Fruit fly (Drosophila melanogaster) whole organism, prepupa: ENCODE data around the gene CG46311.

Experiments
- Blimp-1 ChIP-seq: fragments of 200-800 bp; sonication (Bioruptor generic); optimal IDR thresholded peaks from 3 replicates; lab custom pipeline; 2017; ENCODE audit warnings: missing biosample characterization, missing genetic modification characterization, mild to moderate bottlenecking, moderate library complexity, missing genetic modification reagents
- CG10631 ChIP-seq: fragments of 200-800 bp; sonication (Bioruptor generic); optimal IDR thresholded peaks from 2 replicates; lab custom pipeline; 2016; ENCODE audit warnings: missing biosample characterization, missing genetic modification characterization
- CG10669 ChIP-seq: fragments of 200-800 bp; sonication (Bioruptor generic); optimal IDR thresholded peaks from 3 replicates; lab custom pipeline; 2018; ENCODE audit warnings: missing biosample characterization, mild to moderate bottlenecking, missing genetic modification characterization, moderate library complexity
- CG11294 ChIP-seq: fragments of 200-800 bp; sonication (Bioruptor generic); IDR thresholded peaks from 2 replicates; pipeline ENCODE4 v1.3.6; 2022; ENCODE audit warnings: missing biosample characterization, missing genetic modification characterization
- CG11762 ChIP-seq: fragments of 200-800 bp; sonication (Bioruptor generic); optimal IDR thresholded peaks from 3 replicates; lab custom pipeline; 2016; ENCODE audit warnings: missing biosample characterization, missing genetic modification characterization; ENCODE audit not compliant: insufficient read depth
- CG11902 ChIP-seq: fragments of 200-800 bp; sonication (Bioruptor generic); optimal IDR thresholded peaks from 3 replicates; lab custom pipeline; 2016; ENCODE audit warnings: missing biosample characterization, missing genetic modification characterization
- CG15336 ChIP-seq: fragments of 200-800 bp; sonication (Bioruptor generic); IDR thresholded peaks from 2 replicates; pipeline ENCODE4 v1.3.6; 2022; ENCODE audit warnings: missing biosample characterization, missing genetic modification characterization
- CG1621 ChIP-seq: fragments of 200-800 bp; sonication (Bioruptor generic); optimal IDR thresholded peaks from 3 replicates; lab custom pipeline; 2018; ENCODE audit warnings: missing biosample characterization, mild to moderate bottlenecking, missing genetic modification characterization
- CG16779 ChIP-seq: fragments of 200-800 bp; sonication (Bioruptor generic); optimal IDR thresholded peaks from 3 replicates; lab custom pipeline; 2017; ENCODE audit warnings: missing biosample characterization, mild to moderate bottlenecking, missing genetic modification characterization
- CG3032 ChIP-seq: fragments of 200-800 bp; optimal IDR thresholded peaks from 2 replicates; lab custom pipeline; 2019; ENCODE audit warnings: missing biosample characterization, mild to moderate bottlenecking, missing genetic modification characterization, moderate library complexity
- CG31627 ChIP-seq: fragments of 200-800 bp; sonication (Bioruptor generic); optimal IDR thresholded peaks from 3 replicates; lab custom pipeline; 2016; ENCODE audit warnings: missing biosample characterization, missing genetic modification characterization
- CG34406 ChIP-seq: fragments of 200-800 bp; sonication (Bioruptor generic); optimal IDR thresholded peaks from 3 replicates; lab custom pipeline; 2016; ENCODE audit warnings: missing biosample characterization, missing genetic modification characterization
- CG6163 ChIP-seq: fragments of 200-800 bp; sonication (Bioruptor generic); IDR thresholded peaks from 3 replicates; pipeline ENCODE4 v1.3.6; 2022; ENCODE audit warnings: missing biosample characterization, missing genetic modification characterization
- CG6276 ChIP-seq: fragments of 200-800 bp; sonication (Bioruptor generic); optimal IDR thresholded peaks from 2 replicates; lab custom pipeline; 2017; ENCODE audit warnings: missing biosample characterization, mild to moderate bottlenecking, missing genetic modification characterization
- CG6808 ChIP-seq: fragments of 200-800 bp; sonication (Bioruptor generic); optimal IDR thresholded peaks from 3 replicates; lab custom pipeline; 2017; ENCODE audit warnings: missing biosample characterization, missing genetic modification characterization, mild to moderate bottlenecking, moderate library complexity, missing genetic modification reagents
- CG6854 ChIP-seq: fragments of 200-800 bp; sonication (Bioruptor generic); optimal IDR thresholded peaks from 2 replicates; lab custom pipeline; 2017; ENCODE audit warnings: missing biosample characterization, mild to moderate bottlenecking, missing genetic modification characterization
- CG7368 ChIP-seq: fragments of 200-800 bp; sonication (Bioruptor generic); optimal IDR thresholded peaks from 3 replicates; lab custom pipeline; 2016; ENCODE audit warnings: missing biosample characterization, missing genetic modification characterization
- CG8119 ChIP-seq: fragments of 200-800 bp; sonication (Bioruptor generic); IDR thresholded peaks from 3 replicates; pipeline ENCODE4 v1.3.6; 2022; ENCODE audit warnings: missing biosample characterization, missing genetic modification characterization
- CG8319 ChIP-seq: fragments of 200-800 bp; sonication (Bioruptor generic); optimal IDR thresholded peaks from 3 replicates; lab custom pipeline; 2016; ENCODE audit warnings: missing biosample characterization, missing genetic modification characterization
- CG8632 ChIP-seq: fragments of 200-800 bp; sonication (Bioruptor generic); optimal IDR thresholded peaks from 3 replicates; lab custom pipeline; 2016; ENCODE audit warnings: missing biosample characterization, missing genetic modification characterization
- CG9139 ChIP-seq: fragments of 200-800 bp; sonication (Bioruptor generic); optimal IDR thresholded peaks from 3 replicates; lab custom pipeline; 2017; ENCODE audit warnings: missing biosample characterization, mild to moderate bottlenecking, missing genetic modification characterization
- Eip78C ChIP-seq: fragments of 200-800 bp; sonication (Bioruptor generic); peaks from one replicate; lab custom pipeline; 2016; ENCODE audit warnings: missing biosample characterization, missing genetic modification characterization
- Eip93F ChIP-seq: fragments of 200-800 bp; sonication (Bioruptor generic); optimal IDR thresholded peaks from 2 replicates; lab custom pipeline; 2016; ENCODE audit warnings: missing biosample characterization, mild to moderate bottlenecking, missing genetic modification characterization
- Ets21C ChIP-seq: fragments of 200-800 bp; sonication (Bioruptor generic); optimal IDR thresholded peaks from 3 replicates; lab custom pipeline; 2016; ENCODE audit warnings: missing biosample characterization, missing genetic modification characterization
- Ets96B ChIP-seq: fragments of 200-800 bp; optimal IDR thresholded peaks from 2 replicates; lab custom pipeline; 2019; ENCODE audit warnings: missing biosample characterization, mild to moderate bottlenecking, missing genetic modification characterization, moderate library complexity
- Gug ChIP-seq: fragments of 200-800 bp; sonication (Bioruptor generic); IDR thresholded peaks from 2 replicates; pipeline ENCODE4 v1.3.6; 2022; ENCODE audit warnings: missing biosample characterization, missing genetic modification characterization
- Hr38 ChIP-seq: sonication (Bioruptor generic); optimal IDR thresholded peaks from 2 replicates; lab custom pipeline; 2016; ENCODE audit warnings: missing biosample characterization, missing genetic modification characterization
- Hr39 ChIP-seq: fragments of 200-800 bp; sonication (Bioruptor generic); optimal IDR thresholded peaks from 2 replicates; lab custom pipeline; 2016; ENCODE audit warnings: missing biosample characterization, missing genetic modification characterization
- Hr4 ChIP-seq: fragments of 200-800 bp; sonication (Bioruptor generic); optimal IDR thresholded peaks from 3 replicates; lab custom pipeline; 2016; ENCODE audit warnings: missing biosample characterization, missing genetic modification characterization
- Lpt ChIP-seq: fragments of 200-800 bp; sonication (Bioruptor generic); optimal IDR thresholded peaks from 3 replicates; lab custom pipeline; 2016; ENCODE audit warnings: missing biosample characterization, missing genetic modification characterization
- Met ChIP-seq: fragments of 200-800 bp; sonication (Bioruptor generic); optimal IDR thresholded peaks from 3 replicates; lab custom pipeline; 2016; ENCODE audit warnings: missing biosample characterization, missing genetic modification characterization
- OdsH ChIP-seq: fragments of 200-800 bp; sonication (Bioruptor generic); optimal IDR thresholded peaks from 3 replicates; lab custom pipeline; 2016; ENCODE audit warnings: missing biosample characterization, missing genetic modification characterization
- Smox ChIP-seq: fragments of 200-800 bp; sonication (Bioruptor generic); optimal IDR thresholded peaks from 3 replicates; lab custom pipeline; 2016; ENCODE audit warnings: missing biosample characterization, missing genetic modification characterization
- Sox102F ChIP-seq: fragments of 200-800 bp; sonication (Bioruptor generic); optimal IDR thresholded peaks from 2 replicates; lab custom pipeline; 2016; ENCODE audit warnings: missing biosample characterization, mild to moderate bottlenecking, missing genetic modification characterization
- Sox14 ChIP-seq: fragments of 200-800 bp; sonication (Bioruptor generic); optimal IDR thresholded peaks from 3 replicates; lab custom pipeline; 2016; ENCODE audit warnings: missing biosample characterization, missing genetic modification characterization
- Sox15 ChIP-seq: fragments of 200-800 bp; sonication (Bioruptor generic); optimal IDR thresholded peaks from 3 replicates; lab custom pipeline; 2016; ENCODE audit warnings: missing biosample characterization, missing genetic modification characterization
- achi ChIP-seq: fragments of 200-800 bp; sonication (Bioruptor generic); optimal IDR thresholded peaks from 3 replicates; lab custom pipeline; 2016; ENCODE audit warnings: missing biosample characterization, missing genetic modification characterization
- dac ChIP-seq: fragments of 200-800 bp; sonication (Bioruptor generic); optimal IDR thresholded peaks from 2 replicates; lab custom pipeline; 2017; ENCODE audit warnings: missing biosample characterization, mild to moderate bottlenecking, missing genetic modification characterization
- dsx ChIP-seq: fragments of 200-800 bp; optimal IDR thresholded peaks from 3 replicates; lab custom pipeline; 2019; ENCODE audit warnings: missing biosample characterization, mild to moderate bottlenecking, missing genetic modification characterization, moderate library complexity; ENCODE audit not compliant: poor library complexity, severe bottlenecking
- eg ChIP-seq: fragments of 200-800 bp; sonication (Bioruptor generic); IDR thresholded peaks from 3 replicates; pipeline ENCODE4 v1.3.6; 2022; ENCODE audit warnings: missing biosample characterization, missing genetic modification characterization
- esn ChIP-seq: fragments of 200-800 bp; sonication (Bioruptor generic); optimal IDR thresholded peaks from 2 replicates; lab custom pipeline; 2016; ENCODE audit warnings: missing biosample characterization, mild to moderate bottlenecking, missing genetic modification characterization, moderate library complexity
- fd59A ChIP-seq: fragments of 200-800 bp; sonication (Bioruptor generic); optimal IDR thresholded peaks from 2 replicates; lab custom pipeline; 2017; ENCODE audit warnings: missing biosample characterization, mild to moderate bottlenecking, missing genetic modification characterization, missing genetic modification reagents
- fd85E ChIP-seq: fragments of 200-800 bp; sonication (Bioruptor generic); optimal IDR thresholded peaks from 3 replicates; lab custom pipeline; 2016; ENCODE audit warnings: missing biosample characterization, missing genetic modification characterization
- fkh ChIP-seq: fragments of 200-800 bp; sonication (Bioruptor generic); optimal IDR thresholded peaks from 3 replicates; lab custom pipeline; 2017; ENCODE audit warnings: missing biosample characterization, mild to moderate bottlenecking, missing genetic modification characterization, moderate library complexity
- pdm3 ChIP-seq: fragments of 200-800 bp; sonication (Bioruptor generic); optimal IDR thresholded peaks from 3 replicates; lab custom pipeline; 2016; ENCODE audit warnings: missing biosample characterization, missing genetic modification characterization
- salr ChIP-seq, 2 experiments: fragments of 200-800 bp; sonication (Bioruptor generic); optimal IDR thresholded peaks; 3 replicates each; lab custom pipeline; 2016 to 2018; ENCODE audit warnings: missing biosample characterization in 2 of 2, missing genetic modification characterization in 2 of 2, mild to moderate bottlenecking in 1 of 2
- spab ChIP-seq: fragments of 200-800 bp; sonication (Bioruptor generic); optimal IDR thresholded peaks from 2 replicates; lab custom pipeline; 2017; ENCODE audit warnings: missing biosample characterization, mild to moderate bottlenecking, missing genetic modification characterization, missing genetic modification reagents
- ss ChIP-seq, 2 experiments: fragments of 200-800 bp; sonication (Bioruptor generic); optimal IDR thresholded peaks; 2 replicates in 1 of 2; 3 replicates in 1 of 2; lab custom pipeline; 2017 to 2018; ENCODE audit warnings: mild to moderate bottlenecking in 2 of 2, missing biosample characterization in 2 of 2, missing genetic modification characterization in 2 of 2, moderate library complexity in 1 of 2
- topi ChIP-seq: fragments of 200-800 bp; sonication (Bioruptor generic); optimal IDR thresholded peaks from 3 replicates; lab custom pipeline; 2016; ENCODE audit warnings: missing biosample characterization, missing genetic modification characterization
- vri ChIP-seq: fragments of 200-800 bp; sonication (Bioruptor generic); optimal IDR thresholded peaks from 3 replicates; lab custom pipeline; 2016; ENCODE audit warnings: missing biosample characterization, mild to moderate bottlenecking, missing genetic modification characterization

The CG46311 gene

dm6 chrX:13540920-13541605 lies 22.6 kb upstream of the CG46311 start:
- TF ChIP-seq CG6276 (GFP tag; lab: Kevin White, UChicago) (no peak), Ets96B (tag; lab: Kevin White, UChicago) (peak; percentile 55), spab (GFP tag; lab: Kevin White, UChicago) (peak; percentile 41), Sox102F (GFP tag; lab: Kevin White, UChicago) (peak; percentile 66), esn (GFP tag; lab: Kevin White, UChicago) (peak; percentile 78), CG6808 (GFP tag; lab: Kevin White, UChicago) (peak; percentile 29), Hr38 (GFP tag; lab: Kevin White, UChicago) (no peak), CG1621 (tag; lab: Kevin White, UChicago) (no peak), CG31627 (GFP tag; lab: Kevin White, UChicago) (peak; percentile 75), CG11762 (GFP tag; lab: Kevin White, UChicago) (peak; percentile 48), CG10669 (peak; percentile 45), CG34406 (GFP tag; lab: Kevin White, UChicago) (peak; percentile 34), CG7368 (GFP tag; lab: Kevin White, UChicago) (no peak), Hr39 (peak; percentile 84), CG10631 (GFP tag; lab: Kevin White, UChicago) (peak; percentile 54), Eip78C (peak; percentile 79), Ets21C (GFP tag; lab: Kevin White, UChicago) (peak; percentile 40), Eip93F (GFP tag; lab: Kevin White, UChicago) (peak; percentile 8), CG11902 (GFP tag; lab: Kevin White, UChicago) (peak; percentile 19), CG16779 (tag; lab: Kevin White, UChicago) (no peak), dac (GFP tag; lab: Kevin White, UChicago) (no peak), Sox14 (GFP tag; lab: Kevin White, UChicago) (peak; percentile 63), salr (GFP tag; optimal IDR thresholded peaks at IDR 0.05; lab: Kevin White, UChicago) (peak in 1 of 2 experiments; percentile 6), CG6854 (GFP tag; lab: Kevin White, UChicago) (peak; percentile 7), Blimp-1 (GFP tag; lab: Kevin White, UChicago) (peak; percentile 32), vri (GFP tag; lab: Kevin White, UChicago) (peak; percentile 20), pdm3 (GFP tag; lab: Kevin White, UChicago) (peak; percentile 35), eg (peak; percentile 26; the same call in 1 of the 3 replicates), CG8119 (GFP tag; lab: Robert Waterston, UW) (no peak), CG15336 (GFP tag; lab: Robert Waterston, UW) (peak; percentile 9; the same call in 1 of the 2 replicates), CG8632 (GFP tag; lab: Kevin White, UChicago) (no peak), achi (GFP tag; lab: Kevin White, UChicago) (peak; percentile 43), Hr4 (GFP tag; lab: Kevin White, UChicago) (no peak), CG6163 (GFP tag; lab: Robert Waterston, UW) (peak; percentile 50; the same call in 2 of the 3 replicates), CG3032 (tag; lab: Kevin White, UChicago) (peak; percentile 48), fd85E (GFP tag; lab: Kevin White, UChicago) (no peak), Gug (GFP tag; lab: Robert Waterston, UW) (no peak; the same call in 1 of the 2 replicates), CG11294 (GFP tag; lab: Robert Waterston, UW) (no peak), CG9139 (GFP tag; lab: Kevin White, UChicago) (peak; percentile 31), dsx (GFP tag; lab: Kevin White, UChicago) (peak; percentile 30), Lpt (GFP tag; lab: Kevin White, UChicago) (no peak), ss (GFP tag; optimal IDR thresholded peaks at IDR 0.05; lab: Kevin White, UChicago) (peak; percentile 30 to 38), fd59A (GFP tag; lab: Kevin White, UChicago) (no peak), topi (peak; percentile 81), Met (GFP tag; lab: Kevin White, UChicago) (peak; percentile 80), fkh (no peak), Sox15 (GFP tag; lab: Kevin White, UChicago) (no peak), CG8319 (no peak), Smox (GFP tag; lab: Kevin White, UChicago) (peak; percentile 52), OdsH (peak; percentile 33)
